Fruit fly (Drosophila melanogaster): ENCODE data around the gene CstF50.

Gene CstF50

DNA sequence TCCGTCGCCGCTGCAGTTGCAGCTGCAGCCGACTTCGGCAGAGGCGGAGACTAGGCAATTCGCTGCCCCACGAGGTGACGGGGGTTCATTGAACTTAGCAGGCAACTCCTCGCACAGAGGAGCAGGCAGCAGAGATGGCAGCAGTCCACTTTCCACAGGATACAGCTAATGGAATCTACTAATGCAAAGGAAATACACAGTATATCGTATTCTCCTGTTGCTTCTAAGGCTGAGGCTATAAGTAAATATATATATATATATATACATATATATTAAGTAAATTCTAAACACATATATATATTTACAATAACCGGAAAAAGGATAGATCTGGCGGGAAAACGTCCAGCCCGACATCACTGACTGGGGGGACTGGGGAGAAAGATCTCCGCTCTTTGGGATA, 33.4 kb downstream of the CstF50 start:
- TF ChIP-seq insv (optimal IDR thresholded peaks at IDR 0.05) (no peak), ttk (optimal IDR thresholded peaks at IDR 0.05) (no peak), psq (optimal IDR thresholded peaks at IDR 0.05) (no peak), Myc (optimal IDR thresholded peaks at IDR 0.05) (no peak), h (optimal IDR thresholded peaks at IDR 0.05) (no peak), Sin3A (optimal IDR thresholded peaks at IDR 0.05) (no peak)

dm6 chr3R:31701934-31702333, 34.8 kb downstream of the CstF50 start:
- TF ChIP-seq psq (optimal IDR thresholded peaks at IDR 0.05) (no peak), insv (optimal IDR thresholded peaks at IDR 0.05) (no peak), ttk (optimal IDR thresholded peaks at IDR 0.05) (no peak), Myc (optimal IDR thresholded peaks at IDR 0.05) (no peak)

- no peak for TF ChIP-seq insv (optimal IDR thresholded peaks at IDR 0.05)
These were observed 36.6 kb downstream of the CstF50 start for dm6 chr3R:31700212-31700611.

dm6 chr3R:31698143-31698776, 38.5 kb downstream of the CstF50 start:
- TF ChIP-seq Sin3A (optimal IDR thresholded peaks at IDR 0.05), result no peak
- TF ChIP-seq ttk (optimal IDR thresholded peaks at IDR 0.05), result no peak
- no peak for TF ChIP-seq psq (optimal IDR thresholded peaks at IDR 0.05)
- no peak for TF ChIP-seq h (optimal IDR thresholded peaks at IDR 0.05)
- TF ChIP-seq insv (optimal IDR thresholded peaks at IDR 0.05), result no peak
- TF ChIP-seq Myc (optimal IDR thresholded peaks at IDR 0.05), result no peak

dm6 chr3R:31697606-31698005, 39.2 kb downstream of the CstF50 start:
- TF ChIP-seq Myc (optimal IDR thresholded peaks at IDR 0.05), result no peak
- no peak for TF ChIP-seq Sin3A (optimal IDR thresholded peaks at IDR 0.05)
- no peak for TF ChIP-seq insv (optimal IDR thresholded peaks at IDR 0.05)
- TF ChIP-seq psq (optimal IDR thresholded peaks at IDR 0.05), result no peak
- TF ChIP-seq ttk (optimal IDR thresholded peaks at IDR 0.05), result no peak
- no peak for TF ChIP-seq h (optimal IDR thresholded peaks at IDR 0.05)

dm6 chr3R:31696664-31697063, 40.1 kb downstream of the CstF50 start:
- no peak for TF ChIP-seq insv (optimal IDR thresholded peaks at IDR 0.05)
- TF ChIP-seq Sin3A (optimal IDR thresholded peaks at IDR 0.05), result no peak
- TF ChIP-seq psq (optimal IDR thresholded peaks at IDR 0.05), result no peak
- no peak for TF ChIP-seq h (optimal IDR thresholded peaks at IDR 0.05)
- no peak for TF ChIP-seq ttk (optimal IDR thresholded peaks at IDR 0.05)
- TF ChIP-seq Myc (optimal IDR thresholded peaks at IDR 0.05), result no peak

DNA sequence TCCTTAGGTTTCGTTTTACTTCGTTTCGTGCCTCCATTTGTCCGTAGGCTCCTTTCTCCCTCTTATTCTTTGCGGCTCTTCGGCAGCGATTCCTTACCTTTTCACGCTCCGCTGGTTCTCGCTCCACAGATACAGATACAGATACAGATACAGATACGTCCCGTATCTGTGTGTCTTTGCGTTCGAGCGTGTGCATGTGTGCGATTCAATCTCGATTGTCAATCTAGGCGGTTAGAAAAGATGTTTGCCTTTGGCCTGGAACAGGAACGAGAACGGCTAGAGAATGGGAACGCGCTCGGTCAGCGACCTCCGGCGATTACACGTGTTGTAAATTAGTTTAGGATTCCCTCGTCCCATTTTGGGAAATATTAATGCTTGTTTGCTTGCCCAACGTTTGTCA, 46.3 kb downstream of the CstF50 start:
- TF ChIP-seq Sin3A (optimal IDR thresholded peaks at IDR 0.05) (no peak), psq (optimal IDR thresholded peaks at IDR 0.05) (no peak), Myc (optimal IDR thresholded peaks at IDR 0.05) (no peak), insv (optimal IDR thresholded peaks at IDR 0.05) (no peak), ttk (optimal IDR thresholded peaks at IDR 0.05) (no peak), h (optimal IDR thresholded peaks at IDR 0.05) (no peak)

- no peak for TF ChIP-seq ttk (optimal IDR thresholded peaks at IDR 0.05)
These were observed 47.0 kb downstream of the CstF50 start for dm6 chr3R:31689727-31690126.

DNA sequence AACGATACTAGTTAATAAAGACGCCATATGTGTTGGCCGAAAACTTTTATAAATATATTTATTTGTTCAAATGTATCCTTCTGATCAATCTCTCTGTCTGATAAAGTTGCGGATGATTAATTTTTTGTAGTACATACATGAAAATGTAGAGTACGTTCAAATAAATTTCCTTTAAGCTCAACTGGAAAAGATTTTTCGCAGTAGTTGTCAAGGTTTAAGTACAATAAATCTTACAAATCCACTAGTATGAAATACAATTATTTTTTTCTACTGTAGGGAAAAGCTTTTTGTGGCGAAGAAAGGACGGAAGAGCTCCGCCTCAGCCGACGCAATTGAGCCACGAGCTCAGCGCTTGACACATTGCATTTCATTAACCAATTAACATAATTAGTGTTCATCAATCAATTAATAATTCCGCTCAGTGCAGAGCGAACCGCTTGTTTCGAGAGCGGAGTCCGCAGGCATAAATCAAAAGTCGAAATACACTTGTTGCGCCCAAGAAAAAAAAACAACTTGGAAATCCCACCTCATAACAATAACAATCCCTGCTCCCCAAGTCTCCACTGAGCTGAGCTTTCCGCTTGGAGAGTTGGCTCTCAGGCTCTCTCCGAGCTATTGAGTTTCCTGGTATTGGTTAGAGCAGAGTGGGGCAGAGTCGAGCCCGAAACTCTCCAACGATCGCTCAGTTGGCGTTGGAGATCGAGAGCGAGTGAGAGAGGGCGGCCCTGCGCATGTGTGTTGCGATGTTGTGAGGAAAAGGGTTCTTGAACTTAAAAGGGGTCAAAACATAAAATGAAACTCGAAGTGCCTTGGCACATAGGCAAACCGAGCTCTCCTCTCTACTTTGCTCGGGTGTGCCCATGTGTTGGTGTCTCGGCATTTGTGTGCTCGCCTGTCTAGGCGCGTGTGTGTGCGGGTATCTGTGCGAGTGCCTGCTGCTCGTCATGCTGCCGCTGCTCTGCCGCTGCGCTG, 47.8 kb downstream of the CstF50 start:
- TF ChIP-seq Sin3A (optimal IDR thresholded peaks at IDR 0.05), result no peak

- TF ChIP-seq ttk (optimal IDR thresholded peaks at IDR 0.05) (no peak), insv (optimal IDR thresholded peaks at IDR 0.05) (no peak), h (optimal IDR thresholded peaks at IDR 0.05) (no peak), Sin3A (optimal IDR thresholded peaks at IDR 0.05) (no peak), Myc (optimal IDR thresholded peaks at IDR 0.05) (no peak)
These were observed 49.0 kb downstream of the CstF50 start for dm6 chr3R:31687782-31688181.

DNA sequence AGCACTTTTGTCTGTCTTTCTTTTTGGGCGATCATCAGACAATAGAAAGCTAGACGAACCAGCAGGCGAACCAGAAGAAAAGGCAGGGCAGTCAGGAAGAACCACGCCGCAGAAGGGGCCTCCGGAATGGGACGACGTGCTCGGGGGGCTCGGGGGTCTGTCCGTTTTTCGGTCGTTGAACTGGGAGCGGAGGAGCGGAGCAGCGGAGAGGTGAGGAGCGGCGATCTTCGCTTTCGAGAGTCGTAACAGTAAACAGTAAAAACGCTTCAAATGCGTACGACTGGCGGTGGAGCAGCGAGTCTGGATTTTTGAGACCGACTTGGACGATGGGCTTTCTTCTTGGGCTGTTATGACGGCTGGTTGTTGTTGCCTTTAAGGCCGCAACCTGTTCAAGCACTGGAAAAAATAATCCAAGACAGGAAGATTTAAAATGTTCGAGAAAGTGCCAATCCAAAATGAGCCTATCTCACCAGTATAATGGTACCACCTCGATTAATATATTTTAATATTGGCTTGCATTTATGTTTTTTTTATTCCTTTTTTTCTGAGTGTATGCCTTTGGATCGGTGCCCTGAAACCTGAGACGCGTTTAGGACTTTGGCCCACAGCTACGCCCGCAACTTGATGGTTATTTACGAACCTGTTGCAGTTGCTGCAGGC, 49.9 kb downstream of the CstF50 start:
- TF ChIP-seq h (optimal IDR thresholded peaks at IDR 0.05), result no peak
- no peak for TF ChIP-seq insv (optimal IDR thresholded peaks at IDR 0.05)
- no peak for TF ChIP-seq Sin3A (optimal IDR thresholded peaks at IDR 0.05)
- no peak for TF ChIP-seq Myc (optimal IDR thresholded peaks at IDR 0.05)
- no peak for TF ChIP-seq ttk (optimal IDR thresholded peaks at IDR 0.05)
- TF ChIP-seq psq (optimal IDR thresholded peaks at IDR 0.05), result no peak

All from Kc167 (cell line).